Worm (Caenorhabditis elegans): ENCODE data around the gene C03H5.3.

C03H5.3 gene

ce11 chrII:410832-411231 lies 24.9 kb downstream of the C03H5.3 start, which contains the start of the genes dnsn-1 and C24H12.4 (continued):
- TF ChIP-seq ama-1 (optimal IDR thresholded peaks at IDR 0.05) (peak; percentile 64), hlh-11 (tag; optimal IDR thresholded peaks at IDR 0.05) (peak; percentile 77), F10B5.3 (tag; optimal IDR thresholded peaks at IDR 0.05) (peak; percentile 74), nhr-76 (tag; optimal IDR thresholded peaks at IDR 0.05) (no peak), jun-1 (tag; optimal IDR thresholded peaks at IDR 0.05) (peak; percentile 56), Y105C5A.15 (GFP tag; IDR thresholded peaks at IDR 0.05) (no peak), daf-12 (tag; optimal IDR thresholded peaks at IDR 0.05) (no peak), lsy-2 (tag; optimal IDR thresholded peaks at IDR 0.05) (peak in 1 of 2 experiments; percentile 96), ceh-20 (GFP tag; IDR thresholded peaks at IDR 0.05) (peak; percentile 77), hmg-1.1 (GFP tag; IDR thresholded peaks at IDR 0.05) (peak; percentile 83), nhr-111 (GFP tag; optimal IDR thresholded peaks at IDR 0.05) (no peak), egl-43 (GFP tag; IDR thresholded peaks at IDR 0.05) (no peak), ceh-28 (tag; optimal IDR thresholded peaks at IDR 0.05) (no peak), lin-13 (GFP tag; optimal IDR thresholded peaks at IDR 0.05) (peak; percentile 74), R02D3.7 (tag; optimal IDR thresholded peaks at IDR 0.05) (no peak), lin-39 (tag; optimal IDR thresholded peaks at IDR 0.05) (no peak), nhr-48 (tag; optimal IDR thresholded peaks at IDR 0.05) (peak; percentile 41), nhr-28 (tag; optimal IDR thresholded peaks at IDR 0.05) (peak; percentile 76), mxl-2 (GFP tag; conservative IDR thresholded peaks at IDR 0.05) (no peak), F44E2.7 (GFP tag; IDR thresholded peaks at IDR 0.05) (no peak), gei-8 (GFP tag; optimal IDR thresholded peaks at IDR 0.05) (no peak), duxl-1 (tag; optimal IDR thresholded peaks at IDR 0.05; ENCODE audit: poor library complexity) (peak; percentile 91), lir-3 (tag; optimal IDR thresholded peaks at IDR 0.05) (no peak), mdl-1 (tag; optimal IDR thresholded peaks at IDR 0.05) (peak in 1 of 2 experiments; percentile 6), aha-1 (tag) (peak; percentile 10), zag-1 (tag; optimal IDR thresholded peaks at IDR 0.05) (no peak), tra-1 (GFP tag; IDR thresholded peaks at IDR 0.05) (no peak; the same call in 1 of the 2 replicates), daf-16 (GFP tag; optimal IDR thresholded peaks at IDR 0.05) (peak in 1 of 2 experiments; percentile 48), daf-16 (tag; optimal IDR thresholded peaks at IDR 0.05) (no peak), F49E8.2 (tag; optimal IDR thresholded peaks at IDR 0.05; ENCODE audit: borderline replicate concordance) (peak; percentile 84), ZK546.5 (tag; optimal IDR thresholded peaks at IDR 0.05) (peak in 1 of 2 experiments; percentile 33), hlh-30 (tag; optimal IDR thresholded peaks at IDR 0.05; ENCODE audit: insufficient read depth) (peak; percentile 82), zfp-3 (GFP tag; conservative IDR thresholded peaks at IDR 0.05) (peak; percentile 75), snpc-4 (tag; optimal IDR thresholded peaks at IDR 0.05) (no peak), lin-15B (tag; optimal IDR thresholded peaks at IDR 0.05) (peak; percentile 70), dmd-6 (GFP tag; IDR thresholded peaks at IDR 0.05) (peak; percentile 77), ceh-44 (GFP tag; IDR thresholded peaks at IDR 0.05) (peak; percentile 47; the same call in 1 of the 2 replicates), ces-1 (GFP tag; optimal IDR thresholded peaks at IDR 0.05) (no peak), unc-39 (tag; optimal IDR thresholded peaks at IDR 0.05) (no peak), nhr-42 (GFP tag; IDR thresholded peaks at IDR 0.05) (peak; percentile 85), skn-1 (tag; optimal IDR thresholded peaks at IDR 0.05) (no peak), hif-1 (tag; optimal IDR thresholded peaks at IDR 0.05) (peak in 1 of 2 experiments; percentile 67), snpc-1.2 (GFP tag; IDR thresholded peaks at IDR 0.05) (no peak), ceh-62 (tag; optimal IDR thresholded peaks at IDR 0.05) (no peak), fkh-10 (GFP tag; optimal IDR thresholded peaks at IDR 0.05) (peak; percentile 88), nhr-77 (tag; optimal IDR thresholded peaks at IDR 0.05) (peak; percentile 77), dmd-8 (GFP tag; IDR thresholded peaks at IDR 0.05) (no peak), Y5F2A.4 (GFP tag; optimal IDR thresholded peaks at IDR 0.05) (no peak), madf-5 (GFP tag; IDR thresholded peaks at IDR 0.05) (no peak), cey-2 (tag; optimal IDR thresholded peaks at IDR 0.05; ENCODE audit: borderline replicate concordance, insufficient read depth) (no peak), vab-7 (GFP tag; IDR thresholded peaks at IDR 0.05) (no peak), F37D6.2 (tag; optimal IDR thresholded peaks at IDR 0.05) (peak; percentile 85)
